Worm (Caenorhabditis elegans): ENCODE measurements around the gene ZK470.4.

DNA sequence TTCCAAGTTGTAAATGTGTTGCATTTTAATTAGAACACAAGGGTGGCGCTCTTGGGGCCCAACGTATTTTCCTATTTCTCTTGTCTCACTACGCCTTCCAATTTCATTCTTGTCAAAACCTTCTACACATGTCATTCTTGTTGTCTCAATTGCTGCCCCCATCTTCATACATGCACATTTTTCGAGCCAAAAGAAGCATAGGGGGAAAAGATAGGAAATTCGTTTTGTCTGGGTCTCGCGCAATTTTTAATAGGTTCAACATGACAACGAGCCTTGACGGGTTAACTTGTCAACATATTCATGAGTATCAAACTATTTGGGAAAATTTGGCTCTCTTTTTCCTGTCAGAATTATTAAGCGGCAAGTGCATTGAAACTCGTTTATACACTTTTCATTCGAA, 16.2 kb downstream of the ZK470.4 start:
- TF ChIP-seq ama-1 (optimal IDR thresholded peaks at IDR 0.05) (no peak), pes-1 (GFP tag; IDR thresholded peaks at IDR 0.05) (no peak), ets-7 (tag; optimal IDR thresholded peaks at IDR 0.05) (no peak), hmg-4 (GFP tag; optimal IDR thresholded peaks at IDR 0.05) (no peak), flt-1 (GFP tag; IDR thresholded peaks at IDR 0.05) (no peak), ceh-13 (GFP tag; optimal IDR thresholded peaks at IDR 0.05) (no peak), tra-4 (tag; optimal IDR thresholded peaks at IDR 0.05) (no peak)
